Worm (Caenorhabditis elegans) whole organism, L3 larva: ENCODE measurements around the gene gss-1.

Experiments
- R02D3.7 ChIP-seq: fragments of 150-350 bp; optimal IDR thresholded peaks from 2 replicates; lab custom pipeline; 2014; ENCODE audit warnings: missing biosample characterization, missing genetic modification characterization
- ceh-82 ChIP-seq: fragments of 150-350 bp; optimal IDR thresholded peaks from 2 replicates; lab custom pipeline; 2014; ENCODE audit warnings: missing biosample characterization, missing genetic modification characterization
- ceh-9 ChIP-seq: sonication (generic microtip); optimal IDR thresholded peaks from 2 replicates; lab custom pipeline; 2018; ENCODE audit warnings: missing biosample characterization, missing genetic modification characterization
- fos-1 ChIP-seq: fragments of 150-350 bp; optimal IDR thresholded peaks from 2 replicates; lab custom pipeline; 2014; ENCODE audit warnings: missing biosample characterization, missing genetic modification characterization
- jun-1 ChIP-seq: fragments of 150-350 bp; optimal IDR thresholded peaks from 2 replicates; lab custom pipeline; 2014; ENCODE audit warnings: missing biosample characterization, missing genetic modification reagents, missing genetic modification characterization
- nhr-11 ChIP-seq: fragments of 150-350 bp; optimal IDR thresholded peaks from 2 replicates; lab custom pipeline; 2014; ENCODE audit warnings: missing biosample characterization, missing genetic modification characterization
- nhr-12 ChIP-seq: fragments of 150-350 bp; optimal IDR thresholded peaks from 2 replicates; lab custom pipeline; 2014; ENCODE audit warnings: missing biosample characterization, missing genetic modification characterization
- nhr-28 ChIP-seq: fragments of 150-350 bp; optimal IDR thresholded peaks from 2 replicates; lab custom pipeline; 2014; ENCODE audit warnings: missing biosample characterization, missing genetic modification characterization
- nhr-77 ChIP-seq: fragments of 150-350 bp; optimal IDR thresholded peaks from 2 replicates; lab custom pipeline; 2014; ENCODE audit warnings: missing biosample characterization, missing genetic modification characterization

ce11 chrII:9392724-9393123 is 23.5 kb downstream of the gss-1 start, which contains the start of gene lido-17:
- TF ChIP-seq R02D3.7 (tag; lab: Kevin White, UChicago) (no peak), nhr-77 (no peak), nhr-11 (no peak), ceh-82 (no peak), ceh-9 (tag; lab: Kevin White, UChicago) (no peak), nhr-28 (tag; lab: Kevin White, UChicago) (no peak), nhr-12 (tag; lab: Kevin White, UChicago) (no peak), jun-1 (tag; lab: Kevin White, UChicago) (no peak), fos-1 (tag; lab: Kevin White, UChicago) (no peak)
